Worm (Caenorhabditis elegans) whole organism, L2 larva: ENCODE results near the gene scl-26.

ENCODE experiments used
- ama-1 ChIP-seq: fragments of 150-350 bp; optimal IDR thresholded peaks from 2 replicates; lab custom pipeline; 2018; ENCODE audit warnings: inconsistent platforms
- mdl-1 ChIP-seq, 2 experiments: fragments of 150-350 bp in 1 of 2; sonication (generic microtip) in 1 of 2; optimal IDR thresholded peaks; 2 replicates each; lab custom pipeline; 2017; ENCODE audit warnings: missing biosample characterization in 2 of 2, missing genetic modification characterization in 2 of 2
- nhr-77 ChIP-seq: fragments of 150-350 bp; optimal IDR thresholded peaks from 2 replicates; lab custom pipeline; 2014; ENCODE audit warnings: missing biosample characterization, missing genetic modification characterization
- unc-39 ChIP-seq: fragments of 150-350 bp; optimal IDR thresholded peaks from 2 replicates; lab custom pipeline; 2014; ENCODE audit warnings: missing biosample characterization, missing genetic modification characterization
- unc-62 ChIP-seq: fragments of 150-350 bp; optimal IDR thresholded peaks from 2 replicates; lab custom pipeline; 2014; ENCODE audit warnings: missing biosample characterization, missing genetic modification reagents, missing genetic modification characterization

DNA sequence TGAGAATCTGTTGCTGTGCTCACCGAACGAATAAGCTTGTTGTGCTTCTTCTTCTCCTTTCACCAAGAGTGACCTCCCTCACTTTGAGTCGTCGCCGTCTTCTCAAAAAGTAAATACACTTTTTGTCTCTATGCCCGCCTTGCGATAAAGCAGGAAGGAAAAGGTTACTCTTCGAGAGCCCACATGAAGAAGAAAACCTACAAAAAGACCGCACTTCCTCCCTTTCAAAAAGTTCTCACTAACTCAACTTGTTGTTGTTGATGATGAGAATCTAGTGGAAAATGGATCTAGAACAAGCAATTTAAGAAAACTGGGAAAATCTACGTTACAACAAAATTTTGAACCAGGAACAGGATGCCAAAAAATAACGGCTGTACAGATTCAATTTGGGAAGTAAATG is 10.9 kb downstream of the scl-26 start, which contains the start of gene C50E3.6:
- TF ChIP-seq nhr-77 (tag; lab: Kevin White, UChicago) (no peak), unc-39 (tag; lab: Kevin White, UChicago) (no peak), unc-62 (no peak), ama-1 (no peak), mdl-1 (tag; optimal IDR thresholded peaks at IDR 0.05; lab: Kevin White, UChicago) (no peak)
